Worm (Caenorhabditis elegans) whole organism, L4 larva: ENCODE data around the gene ttr-28.
A peak's percentile ranks its signal among the peaks of the same experiment; 100 is the strongest.

ENCODE experiments used
- D1046.2 ChIP-seq: fragments of 200-800 bp; sonication (Bioruptor generic); IDR thresholded peaks from 2 replicates; pipeline ENCODE4 v1.3.6; 2022; ENCODE audit warnings: missing genetic modification characterization, missing compliant biosample characterization
- F10B5.3 ChIP-seq: sonication (generic microtip); optimal IDR thresholded peaks from 2 replicates; lab custom pipeline; 2016; ENCODE audit warnings: mild to moderate bottlenecking, missing genetic modification characterization, missing compliant biosample characterization
- F26F4.8 ChIP-seq: fragments of 200-800 bp; sonication (Bioruptor generic); conservative IDR thresholded peaks from 2 replicates; pipeline ENCODE4 v1.3.6; 2022; ENCODE audit warnings: missing genetic modification characterization, missing compliant biosample characterization
- F37D6.2 ChIP-seq: sonication (generic microtip); optimal IDR thresholded peaks from 2 replicates; lab custom pipeline; 2016; ENCODE audit warnings: mild to moderate bottlenecking, missing genetic modification characterization, missing compliant biosample characterization
- F44E2.7 ChIP-seq: fragments of 200-800 bp; sonication (Bioruptor generic); IDR thresholded peaks from 2 replicates; pipeline ENCODE4 v2.1.2; 2022; ENCODE audit warnings: missing genetic modification characterization, missing compliant biosample characterization
- R02D3.7 ChIP-seq: fragments of 150-350 bp; sonication (generic microtip); optimal IDR thresholded peaks from 3 replicates; lab custom pipeline; 2014; ENCODE audit warnings: missing biosample characterization, missing genetic modification characterization
- T20F7.1 ChIP-seq: fragments of 200-800 bp; sonication (Bioruptor generic); optimal IDR thresholded peaks from 2 replicates; lab custom pipeline; 2018; ENCODE audit warnings: mild to moderate bottlenecking, missing genetic modification characterization, missing compliant biosample characterization
- T26A8.4 ChIP-seq: fragments of 200-800 bp; sonication (Bioruptor generic); IDR thresholded peaks from 2 replicates; pipeline ENCODE4 v1.3.6; 2022; ENCODE audit warnings: missing genetic modification characterization, missing compliant biosample characterization
- ZK337.2 ChIP-seq: fragments of 200-800 bp; sonication (Bioruptor generic); IDR thresholded peaks from 2 replicates; pipeline ENCODE4 v1.3.6; 2022; ENCODE audit warnings: missing genetic modification reagents, missing genetic modification characterization, missing compliant biosample characterization
- aly-2 ChIP-seq: sonication (generic microtip); optimal IDR thresholded peaks from 2 replicates; lab custom pipeline; 2018; ENCODE audit warnings: missing biosample characterization, missing genetic modification characterization
- ceh-82 ChIP-seq: sonication (generic microtip); optimal IDR thresholded peaks from 2 replicates; lab custom pipeline; 2017; ENCODE audit warnings: missing biosample characterization, missing genetic modification characterization
- ctbp-1 ChIP-seq: fragments of 200-800 bp; sonication (Bioruptor generic); IDR thresholded peaks from 2 replicates; pipeline ENCODE4 v1.3.6; 2022; ENCODE audit warnings: missing genetic modification reagents, missing genetic modification characterization, missing compliant biosample characterization
- daf-19 ChIP-seq: fragments of 200-800 bp; sonication (Bioruptor generic); conservative IDR thresholded peaks from 2 replicates; pipeline ENCODE4 v1.3.6; 2022; ENCODE audit warnings: missing genetic modification characterization, missing compliant biosample characterization
- dmd-9 ChIP-seq: fragments of 200-800 bp; sonication (Bioruptor generic); IDR thresholded peaks from 2 replicates; pipeline ENCODE4 v1.3.6; 2022; ENCODE audit warnings: missing genetic modification reagents, missing genetic modification characterization, missing compliant biosample characterization
- duxl-1 ChIP-seq: sonication (generic microtip); optimal IDR thresholded peaks from 2 replicates; lab custom pipeline; 2016; ENCODE audit warnings: mild to moderate bottlenecking, missing genetic modification characterization, moderate library complexity, missing compliant biosample characterization; ENCODE audit not compliant: poor library complexity
- egl-43 ChIP-seq: fragments of 200-800 bp; sonication (Bioruptor generic); IDR thresholded peaks from 2 replicates; pipeline ENCODE4 v1.3.6; 2022; ENCODE audit warnings: missing genetic modification reagents, missing genetic modification characterization, missing compliant biosample characterization
- gei-8 ChIP-seq: fragments of 200-800 bp; sonication (Bioruptor generic); optimal IDR thresholded peaks from 2 replicates; lab custom pipeline; 2018; ENCODE audit warnings: mild to moderate bottlenecking, missing genetic modification characterization, missing compliant biosample characterization
- jun-1 ChIP-seq: fragments of 150-350 bp; optimal IDR thresholded peaks from 2 replicates; lab custom pipeline; 2014; ENCODE audit warnings: missing biosample characterization, missing genetic modification reagents, missing genetic modification characterization
- lin-13 ChIP-seq: fragments of 150-350 bp; optimal IDR thresholded peaks from 2 replicates; lab custom pipeline; 2014; ENCODE audit warnings: missing biosample characterization, missing genetic modification reagents, missing genetic modification characterization
- lin-15B ChIP-seq: fragments of 150-350 bp; sonication (generic microtip); optimal IDR thresholded peaks from 3 replicates; lab custom pipeline; 2014; ENCODE audit warnings: missing biosample characterization, missing genetic modification characterization
- lin-38 ChIP-seq: fragments of 200-800 bp; sonication (Bioruptor generic); IDR thresholded peaks from 2 replicates; pipeline ENCODE4 v1.3.6; 2022; ENCODE audit warnings: missing genetic modification reagents, missing genetic modification characterization, missing compliant biosample characterization
- lir-3 ChIP-seq: sonication (generic microtip); optimal IDR thresholded peaks from 2 replicates; lab custom pipeline; 2016; ENCODE audit warnings: mild to moderate bottlenecking, missing genetic modification characterization, missing compliant biosample characterization
- lsy-2 ChIP-seq, 2 experiments: fragments of 150-350 bp in 1 of 2; sonication (generic microtip) in 1 of 2; optimal IDR thresholded peaks; 2 replicates each; lab custom pipeline; 2014 to 2017; ENCODE audit warnings: missing biosample characterization in 2 of 2, missing genetic modification characterization in 2 of 2
- madf-5 ChIP-seq, 2 experiments: fragments of 200-800 bp; sonication (Bioruptor generic); IDR thresholded peaks; 2 replicates each; pipeline ENCODE4 v1.3.6; 2022; ENCODE audit warnings: missing compliant biosample characterization in 2 of 2, missing genetic modification characterization in 2 of 2
- mes-2 ChIP-seq: sonication (generic microtip); optimal IDR thresholded peaks from 2 replicates; lab custom pipeline; 2016; ENCODE audit warnings: missing genotype, mild to moderate bottlenecking, missing genetic modification characterization, missing compliant biosample characterization; ENCODE audit not compliant: poor library complexity, severe bottlenecking
- mxl-3 ChIP-seq: fragments of 200-800 bp; sonication (Bioruptor generic); optimal IDR thresholded peaks from 2 replicates; lab custom pipeline; 2018; ENCODE audit warnings: mild to moderate bottlenecking, missing genetic modification characterization, missing compliant biosample characterization
- nhr-11 ChIP-seq: fragments of 150-350 bp; optimal IDR thresholded peaks from 2 replicates; lab custom pipeline; 2014; ENCODE audit warnings: missing biosample characterization, missing genetic modification characterization
- nhr-111 ChIP-seq: fragments of 200-800 bp; sonication (Bioruptor generic); optimal IDR thresholded peaks from 2 replicates; lab custom pipeline; 2018; ENCODE audit warnings: mild to moderate bottlenecking, missing genetic modification characterization, missing compliant biosample characterization
- nhr-237 ChIP-seq: sonication (generic microtip); optimal IDR thresholded peaks from 2 replicates; lab custom pipeline; 2017; ENCODE audit warnings: missing biosample characterization, missing genetic modification characterization
- nhr-28 ChIP-seq: fragments of 150-350 bp; optimal IDR thresholded peaks from 2 replicates; lab custom pipeline; 2014; ENCODE audit warnings: missing biosample characterization, missing genetic modification characterization
- nhr-48 ChIP-seq: sonication (generic microtip); optimal IDR thresholded peaks from 2 replicates; lab custom pipeline; 2016; ENCODE audit warnings: mild to moderate bottlenecking, missing genetic modification characterization, missing compliant biosample characterization
- nhr-6 ChIP-seq: fragments of 150-350 bp; optimal IDR thresholded peaks from 2 replicates; lab custom pipeline; 2014; ENCODE audit warnings: missing biosample characterization, missing genetic modification characterization
- nhr-76 ChIP-seq: fragments of 150-350 bp; optimal IDR thresholded peaks from 2 replicates; lab custom pipeline; 2014; ENCODE audit warnings: missing biosample characterization, missing genetic modification characterization
- nhr-77 ChIP-seq: fragments of 150-350 bp; optimal IDR thresholded peaks from 2 replicates; lab custom pipeline; 2014; ENCODE audit warnings: missing biosample characterization, missing genetic modification characterization
- pqm-1 ChIP-seq: sonication (generic microtip); optimal IDR thresholded peaks from 2 replicates; lab custom pipeline; 2017; ENCODE audit warnings: missing biosample characterization, missing genetic modification characterization
- rbr-2 ChIP-seq: sonication (generic microtip); optimal IDR thresholded peaks from 2 replicates; lab custom pipeline; 2016; ENCODE audit warnings: missing genotype, missing genetic modification characterization, missing compliant biosample characterization
- sdz-12 ChIP-seq: fragments of 200-800 bp; sonication (Bioruptor generic); optimal IDR thresholded peaks from 2 replicates; lab custom pipeline; 2018; ENCODE audit warnings: mild to moderate bottlenecking, missing genetic modification characterization, missing compliant biosample characterization
- skn-1 ChIP-seq: fragments of 150-350 bp; optimal IDR thresholded peaks from 2 replicates; lab custom pipeline; 2014; ENCODE audit warnings: missing biosample characterization, missing genetic modification characterization
- spr-1 ChIP-seq: sonication (generic microtip); optimal IDR thresholded peaks from 2 replicates; lab custom pipeline; 2016; ENCODE audit warnings: mild to moderate bottlenecking, missing genetic modification characterization, missing compliant biosample characterization
- tag-97 ChIP-seq: fragments of 200-800 bp; sonication (Bioruptor generic); IDR thresholded peaks from 2 replicates; pipeline ENCODE4 v1.3.6; 2022; ENCODE audit warnings: missing genetic modification characterization, missing compliant biosample characterization
- tra-1 ChIP-seq: fragments of 200-800 bp; sonication (Bioruptor generic); IDR thresholded peaks from 2 replicates; pipeline ENCODE4 v1.3.6; 2022; ENCODE audit warnings: missing genetic modification reagents, missing genetic modification characterization, missing compliant biosample characterization
- unc-130 ChIP-seq: sonication (generic microtip); optimal IDR thresholded peaks from 2 replicates; lab custom pipeline; 2016; ENCODE audit warnings: missing genetic modification reagents, missing genetic modification characterization, missing compliant biosample characterization
- unc-39 ChIP-seq: sonication (generic microtip); optimal IDR thresholded peaks from 2 replicates; lab custom pipeline; 2017; ENCODE audit warnings: missing biosample characterization, missing genetic modification characterization
- unc-62 ChIP-seq, 3 experiments: fragments of 150-350 bp in 1 of 3; sonication (generic microtip); optimal IDR thresholded peaks in 2 of 3; peaks in 1 of 3; 1 replicate in 1 of 3; 2 replicates in 2 of 3; lab custom pipeline; 2014 to 2017; ENCODE audit warnings: missing biosample characterization in 3 of 3, missing genetic modification characterization in 3 of 3, missing genetic modification reagents in 3 of 3, missing genotype in 1 of 3
- zip-11 ChIP-seq: fragments of 200-800 bp; sonication (Bioruptor generic); IDR thresholded peaks from 2 replicates; pipeline ENCODE4 v1.3.6; 2022; ENCODE audit warnings: missing genetic modification characterization, missing compliant biosample characterization
- ztf-11 ChIP-seq: fragments of 150-350 bp; optimal IDR thresholded peaks from 2 replicates; lab custom pipeline; 2014; ENCODE audit warnings: missing biosample characterization, missing genetic modification characterization
- ztf-7 ChIP-seq: fragments of 150-350 bp; optimal IDR thresholded peaks from 2 replicates; lab custom pipeline; 2014; ENCODE audit warnings: missing biosample characterization, missing genetic modification characterization

The ttr-28 gene

ce11 chrV:12871753-12872152 lies 33.2 kb downstream of the ttr-28 start, which contains the start of gene bus-19:
Gene bus-19, plus strand, starts transcription at chrV:12872053.
- peak in 1 of 2 experiments; percentile 4 for TF ChIP-seq unc-62 (GFP tag; optimal IDR thresholded peaks at IDR 0.05 in 1 of 2; lab: Kevin White, UChicago)
- TF ChIP-seq unc-62 (tag; optimal IDR thresholded peaks at IDR 0.05; lab: Kevin White, UChicago), result no peak
- no peak for TF ChIP-seq unc-39 (tag; lab: Kevin White, UChicago)
- no peak for TF ChIP-seq egl-43

- TF ChIP-seq nhr-28, result peak; percentile 13
- peak in 1 of 2 experiments; percentile 47 for TF ChIP-seq unc-62 (GFP tag; optimal IDR thresholded peaks at IDR 0.05 in 1 of 2; lab: Kevin White, UChicago)
- TF ChIP-seq unc-62 (tag; optimal IDR thresholded peaks at IDR 0.05; lab: Kevin White, UChicago), result no peak
- no peak for TF ChIP-seq F26F4.8 (GFP tag; lab: Robert Waterston, UW)
These were observed 34.2 kb downstream of the ttr-28 start for ce11 chrV:12870740-12871139.

- no peak for TF ChIP-seq gei-8 (GFP tag; lab: Kevin White, UChicago)
- TF ChIP-seq nhr-111 (GFP tag; lab: Kevin White, UChicago), result no peak
- peak; percentile 69 for TF ChIP-seq rbr-2 (tag; lab: Kevin White, UChicago)
- TF ChIP-seq mxl-3, result peak; percentile 41
- TF ChIP-seq duxl-1 (tag; lab: Kevin White, UChicago), result peak; percentile 87
- TF ChIP-seq lir-3 (tag; lab: Kevin White, UChicago), result no peak
- TF ChIP-seq ztf-11 (tag; lab: Kevin White, UChicago), result no peak
- TF ChIP-seq skn-1, result no peak
- peak; percentile 97 for TF ChIP-seq nhr-6 (tag; lab: Kevin White, UChicago)
- no peak; the same call in 1 of the 2 replicates for TF ChIP-seq ctbp-1 (GFP tag; lab: Robert Waterston, UW)
- no peak for TF ChIP-seq pqm-1 (tag; lab: Kevin White, UChicago)
- TF ChIP-seq mes-2, result peak; percentile 100
- 0 out of 2 replicates have a peak, but pooled peaks have one; percentile 41 for TF ChIP-seq D1046.2 (GFP tag; lab: Robert Waterston, UW)
- peak; percentile 80 for TF ChIP-seq T26A8.4 (GFP tag; lab: Robert Waterston, UW)
- TF ChIP-seq lsy-2 (tag; optimal IDR thresholded peaks at IDR 0.05; lab: Kevin White, UChicago), result no peak
- no peak for TF ChIP-seq daf-19
- no peak for TF ChIP-seq R02D3.7 (tag; lab: Kevin White, UChicago)
- peak; percentile 81 for TF ChIP-seq lin-38 (GFP tag; lab: Robert Waterston, UW)
- TF ChIP-seq ZK337.2 (GFP tag; lab: Robert Waterston, UW), result peak; percentile 97
- peak; percentile 47 for TF ChIP-seq F37D6.2 (tag; lab: Kevin White, UChicago)
- no peak for TF ChIP-seq nhr-237 (tag; lab: Kevin White, UChicago)
- TF ChIP-seq T20F7.1, result peak; percentile 76
- TF ChIP-seq F10B5.3 (tag; lab: Kevin White, UChicago), result peak; percentile 30
- no peak for TF ChIP-seq unc-39 (tag; lab: Kevin White, UChicago)
- TF ChIP-seq nhr-28, result peak; percentile 69
- no peak for TF ChIP-seq F44E2.7 (GFP tag; lab: Robert Waterston, UW)
- no peak for TF ChIP-seq nhr-76 (tag; lab: Kevin White, UChicago)
- TF ChIP-seq tag-97 (GFP tag; lab: Robert Waterston, UW), result peak; percentile 81; the same call in 1 of the 2 replicates
- no peak for TF ChIP-seq ztf-7 (tag; lab: Kevin White, UChicago)
- TF ChIP-seq lin-15B (tag; lab: Kevin White, UChicago), result no peak
- TF ChIP-seq jun-1 (tag; lab: Kevin White, UChicago), result no peak
- peak; percentile 69 for TF ChIP-seq spr-1 (tag; lab: Kevin White, UChicago)
- peak; percentile 45 for TF ChIP-seq nhr-77
- peak; percentile 77 for TF ChIP-seq sdz-12 (GFP tag; lab: Kevin White, UChicago)
- TF ChIP-seq lin-13, result no peak
- TF ChIP-seq unc-130 (GFP tag; lab: Kevin White, UChicago), result peak; percentile 93
- TF ChIP-seq nhr-48, result peak; percentile 51
- TF ChIP-seq tra-1, result peak; percentile 70; the same call in 1 of the 2 replicates
- TF ChIP-seq madf-5 (GFP tag; IDR thresholded peaks at IDR 0.05; lab: Robert Waterston, UW), result no peak; a peak in 1 of 4 replicates
- TF ChIP-seq dmd-9, result peak; percentile 93
- TF ChIP-seq zip-11 (GFP tag; lab: Robert Waterston, UW), result no peak
- peak; percentile 47 for TF ChIP-seq nhr-11 (tag; lab: Kevin White, UChicago)
- TF ChIP-seq ceh-82 (tag; lab: Kevin White, UChicago), result no peak
- TF ChIP-seq unc-62 (GFP tag; optimal IDR thresholded peaks at IDR 0.05 in 1 of 2; lab: Kevin White, UChicago), result no peak
- TF ChIP-seq unc-62 (tag; optimal IDR thresholded peaks at IDR 0.05; lab: Kevin White, UChicago), result no peak
- no peak for TF ChIP-seq aly-2 (tag; lab: Kevin White, UChicago)
These were observed 35.0 kb downstream of the ttr-28 start, which contains the start of gene T07F10.3 for ce11 chrV:12869948-12870347. Gene T07F10.3, minus strand, starts transcription at chrV:12870045.
